Worm (Caenorhabditis elegans) whole organism, young adult: ENCODE results near the gene Y61A9LA.7.
"Not testable (repeated sequence)": the region's sequence is repeated elsewhere in the genome, so short reads cannot be mapped to it uniquely, and the experiment has no call there.

Source experiments
- D2030.7 ChIP-seq: fragments of 200-800 bp; sonication (Bioruptor generic); IDR thresholded peaks from 2 replicates; pipeline ENCODE4 v1.3.6; 2022; ENCODE audit warnings: missing genetic modification reagents, missing genetic modification characterization, missing compliant biosample characterization
- F10E7.11 ChIP-seq: sonication (generic microtip); optimal IDR thresholded peaks from 2 replicates; lab custom pipeline; 2017; ENCODE audit warnings: mild to moderate bottlenecking, missing genetic modification characterization, moderate library complexity, missing compliant biosample characterization
- F33H1.4 ChIP-seq: fragments of 200-800 bp; sonication (Bioruptor generic); IDR thresholded peaks from 2 replicates; pipeline ENCODE4 v1.3.6; 2022; ENCODE audit warnings: missing genetic modification reagents, missing genetic modification characterization, missing compliant biosample characterization
- F49E8.2 ChIP-seq: sonication (generic microtip); optimal IDR thresholded peaks from 3 replicates; lab custom pipeline; 2017; ENCODE audit warnings: missing genetic modification characterization, mild to moderate bottlenecking, missing compliant biosample characterization, antibody characterized with exemption, moderate library complexity; ENCODE audit not compliant: insufficient read depth
- F52B5.7 ChIP-seq: sonication (generic microtip); optimal IDR thresholded peaks from 2 replicates; lab custom pipeline; 2016; ENCODE audit warnings: mild to moderate bottlenecking, missing genetic modification characterization, missing compliant biosample characterization
- T07F8.4 ChIP-seq: sonication (generic microtip); optimal IDR thresholded peaks from 2 replicates; lab custom pipeline; 2016; ENCODE audit warnings: mild to moderate bottlenecking, missing genetic modification characterization, moderate library complexity, missing compliant biosample characterization
- Y53G8AR.9 ChIP-seq: fragments of 200-800 bp; sonication (Bioruptor generic); conservative IDR thresholded peaks from 2 replicates; pipeline ENCODE4 v1.3.6; 2022; ENCODE audit warnings: missing genetic modification reagents, missing genetic modification characterization, missing compliant biosample characterization
- Y79H2A.3 ChIP-seq: fragments of 200-800 bp; sonication (Bioruptor generic); conservative IDR thresholded peaks from 2 replicates; pipeline ENCODE4 v1.3.6; 2022; ENCODE audit warnings: missing genetic modification reagents, missing genetic modification characterization, missing compliant biosample characterization
- Y95B8A.8 ChIP-seq: fragments of 200-800 bp; sonication (Bioruptor generic); IDR thresholded peaks from 2 replicates; pipeline ENCODE4 v1.3.6; 2022; ENCODE audit warnings: missing genetic modification reagents, missing genetic modification characterization, missing compliant biosample characterization
- athp-1 ChIP-seq: sonication (generic microtip); optimal IDR thresholded peaks from 2 replicates; lab custom pipeline; 2017; ENCODE audit warnings: mild to moderate bottlenecking, missing genetic modification characterization, missing compliant biosample characterization
- attf-3 ChIP-seq: fragments of 200-800 bp; sonication (Bioruptor generic); conservative IDR thresholded peaks from 2 replicates; pipeline ENCODE4 v1.3.6; 2022; ENCODE audit warnings: missing genetic modification reagents, missing genetic modification characterization, missing compliant biosample characterization
- attf-5 ChIP-seq: fragments of 200-800 bp; sonication (Bioruptor generic); optimal IDR thresholded peaks from 2 replicates; lab custom pipeline; 2018; ENCODE audit warnings: mild to moderate bottlenecking, missing genetic modification characterization, missing compliant biosample characterization
- ceh-100 ChIP-seq: fragments of 200-800 bp; sonication (Bioruptor generic); IDR thresholded peaks from 2 replicates; pipeline ENCODE4 v1.3.6; 2022; ENCODE audit warnings: missing genetic modification reagents, missing genetic modification characterization, missing compliant biosample characterization
- dox-1 ChIP-seq: fragments of 200-800 bp; sonication (Bioruptor generic); IDR thresholded peaks from 2 replicates; pipeline ENCODE4 v1.3.6; 2022; ENCODE audit warnings: missing genetic modification reagents, missing genetic modification characterization, missing compliant biosample characterization
- egrh-3 ChIP-seq: fragments of 200-800 bp; sonication (Bioruptor generic); IDR thresholded peaks from 2 replicates; pipeline ENCODE4 v1.3.6; 2022; ENCODE audit warnings: missing genetic modification reagents, missing genetic modification characterization, missing compliant biosample characterization
- him-1 ChIP-seq: sonication (generic microtip); optimal IDR thresholded peaks from 2 replicates; lab custom pipeline; 2016; ENCODE audit warnings: missing genotype, missing genetic modification reagents, missing genetic modification characterization, missing compliant biosample characterization
- hlh-12 ChIP-seq: sonication (generic microtip); optimal IDR thresholded peaks from 2 replicates; lab custom pipeline; 2016; ENCODE audit warnings: missing genetic modification characterization, missing compliant biosample characterization
- hlh-26 ChIP-seq: fragments of 200-800 bp; sonication (Bioruptor generic); conservative IDR thresholded peaks from 2 replicates; pipeline ENCODE4 v1.3.6; 2022; ENCODE audit warnings: missing genetic modification reagents, missing genetic modification characterization, missing compliant biosample characterization
- hmg-20 ChIP-seq: fragments of 200-800 bp; sonication (Bioruptor generic); IDR thresholded peaks from 2 replicates; pipeline ENCODE4 v1.3.6; 2022; ENCODE audit warnings: missing genetic modification reagents, missing genetic modification characterization, missing compliant biosample characterization
- let-607 ChIP-seq, 2 experiments: fragments of 200-800 bp in 1 of 2; sonication (Bioruptor generic) in 1 of 2; sonication (generic microtip) in 1 of 2; optimal IDR thresholded peaks; 2 replicates each; lab custom pipeline; 2016 to 2018; ENCODE audit warnings: mild to moderate bottlenecking in 2 of 2, missing compliant biosample characterization in 2 of 2, missing genetic modification characterization in 2 of 2, moderate library complexity in 2 of 2, missing genotype in 1 of 2
- lsl-1 ChIP-seq: fragments of 200-800 bp; sonication (Bioruptor generic); optimal IDR thresholded peaks from 2 replicates; lab custom pipeline; 2018; ENCODE audit warnings: mild to moderate bottlenecking, missing genetic modification characterization, moderate library complexity, missing compliant biosample characterization
- madf-3 ChIP-seq: fragments of 200-800 bp; sonication (Bioruptor generic); IDR thresholded peaks from 2 replicates; pipeline ENCODE4 v1.3.6; 2022; ENCODE audit warnings: missing genetic modification reagents, missing genetic modification characterization, missing compliant biosample characterization
- madf-6 ChIP-seq: fragments of 200-800 bp; sonication (Bioruptor generic); IDR thresholded peaks from 2 replicates; pipeline ENCODE4 v1.3.6; 2022; ENCODE audit warnings: missing genetic modification reagents, missing genetic modification characterization, missing compliant biosample characterization
- madf-8 ChIP-seq: fragments of 200-800 bp; sonication (Bioruptor generic); conservative IDR thresholded peaks from 2 replicates; pipeline ENCODE4 v1.3.6; 2022; ENCODE audit warnings: missing genetic modification reagents, missing genetic modification characterization, missing compliant biosample characterization
- mel-28 ChIP-seq: sonication (generic microtip); optimal IDR thresholded peaks from 2 replicates; lab custom pipeline; 2016; ENCODE audit warnings: borderline replicate concordance, mild to moderate bottlenecking, missing genetic modification characterization, missing compliant biosample characterization
- nfyb-1 ChIP-seq: fragments of 200-800 bp; sonication (Bioruptor generic); IDR thresholded peaks from 2 replicates; pipeline ENCODE4 v1.3.6; 2022; ENCODE audit warnings: missing genetic modification reagents, missing genetic modification characterization, missing compliant biosample characterization
- somi-1 ChIP-seq: fragments of 200-800 bp; sonication (Bioruptor generic); optimal IDR thresholded peaks from 2 replicates; lab custom pipeline; 2018; ENCODE audit warnings: mild to moderate bottlenecking, missing genetic modification characterization, missing compliant biosample characterization
- sptf-2 ChIP-seq: fragments of 200-800 bp; sonication (Bioruptor generic); optimal IDR thresholded peaks from 2 replicates; lab custom pipeline; 2018; ENCODE audit warnings: mild to moderate bottlenecking, missing genetic modification characterization, missing compliant biosample characterization
- tbx-9 ChIP-seq: sonication (generic microtip); optimal IDR thresholded peaks from 2 replicates; lab custom pipeline; 2016; ENCODE audit warnings: borderline replicate concordance, missing genetic modification characterization, inconsistent platforms, missing compliant biosample characterization
- xnd-1 ChIP-seq: sonication (generic microtip); optimal IDR thresholded peaks from 2 replicates; lab custom pipeline; 2016; ENCODE audit warnings: missing genotype, missing genetic modification reagents, missing genetic modification characterization, missing compliant biosample characterization
- zfh-2 ChIP-seq: fragments of 200-800 bp; sonication (Bioruptor generic); conservative IDR thresholded peaks from 2 replicates; pipeline ENCODE4 v1.3.6; 2022; ENCODE audit warnings: missing genetic modification reagents, missing genetic modification characterization, missing compliant biosample characterization
- ztf-28 ChIP-seq: fragments of 200-800 bp; sonication (Bioruptor generic); IDR thresholded peaks from 2 replicates; pipeline ENCODE4 v1.3.6; 2022; ENCODE audit warnings: missing genetic modification reagents, missing genetic modification characterization, missing compliant biosample characterization

The Y61A9LA.7 gene

ce11 chrV:4562493-4562892 lies 2.9 kb upstream of the Y61A9LA.7 start:
- TF ChIP-seq zfh-2 (peak; percentile 58), madf-6 (GFP tag; lab: Robert Waterston, UW) (no peak)

ce11 chrV:4560441-4560840 lies 840 bp upstream of the Y61A9LA.7 start, which contains the start of gene Y61A9LA.4:
Gene Y61A9LA.4, plus strand, starts transcription at chrV:4560741.
- TF ChIP-seq Y95B8A.8 (GFP tag; lab: Robert Waterston, UW); sptf-2 (GFP tag; lab: Kevin White, UChicago); nfyb-1 (GFP tag; lab: Robert Waterston, UW): not testable (repeated sequence)
- TF ChIP-seq, all 124 proteins: peak for 0; not testable (repeated sequence) for 124

- TF ChIP-seq hlh-26 (GFP tag; lab: Robert Waterston, UW); mel-28 (tag; lab: Kevin White, UChicago); dox-1 (GFP tag; lab: Robert Waterston, UW): not testable (repeated sequence)
Measured at ce11 chrV:4553572-4553971, 6.0 kb downstream of the Y61A9LA.7 start, which contains the start of gene Y61A9LA.12. Gene Y61A9LA.12, plus strand, starts transcription at chrV:4553872.

DNA sequence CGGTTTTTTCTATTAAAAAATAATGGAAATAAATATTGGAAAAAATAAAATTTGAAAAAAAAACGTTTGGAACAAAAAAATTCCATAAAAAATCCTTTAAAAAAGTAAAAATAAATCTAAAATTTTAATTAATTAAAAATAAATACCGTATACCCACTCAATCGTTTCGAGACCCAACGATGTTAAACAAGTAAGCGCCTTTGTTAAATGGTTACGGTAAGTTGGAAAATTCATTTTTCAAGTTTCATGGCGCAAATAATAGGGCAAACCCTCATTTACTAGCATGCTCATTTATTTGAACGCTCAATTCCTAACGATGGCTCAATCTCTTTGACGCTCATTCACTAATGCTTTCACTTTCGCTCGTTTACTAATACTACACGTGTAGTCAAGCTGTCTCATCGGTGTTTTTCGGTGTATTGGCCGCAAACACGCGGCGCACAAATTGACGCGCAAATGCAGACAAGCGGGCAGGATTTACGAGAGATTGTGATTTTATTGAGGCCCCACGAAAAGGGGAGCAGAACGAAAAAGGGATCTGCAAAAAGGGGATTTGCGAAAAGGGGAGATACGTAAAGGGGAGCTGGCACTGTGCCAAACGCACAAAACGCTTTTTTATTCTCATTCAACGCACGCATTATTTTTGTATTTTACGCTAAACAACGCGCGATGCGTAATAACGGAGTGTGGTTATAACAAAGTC lies 7.1 kb downstream of the Y61A9LA.7 start:
- TF ChIP-seq D2030.7 (peak; percentile 49; the same call in 1 of the 2 replicates), madf-6 (GFP tag; lab: Robert Waterston, UW) (peak; percentile 88), attf-3 (GFP tag; lab: Robert Waterston, UW) (peak; percentile 25; the same call in 1 of the 2 replicates), lsl-1 (GFP tag; lab: Kevin White, UChicago) (peak; percentile 95), F33H1.4 (GFP tag; lab: Robert Waterston, UW) (peak; percentile 90), egrh-3 (GFP tag; lab: Robert Waterston, UW) (0 out of 2 replicates have a peak, but pooled peaks have one; percentile 24), madf-8 (GFP tag; lab: Robert Waterston, UW) (peak; percentile 68), ceh-100 (GFP tag; lab: Robert Waterston, UW) (peak; percentile 78), xnd-1 (peak; percentile 88)

DNA sequence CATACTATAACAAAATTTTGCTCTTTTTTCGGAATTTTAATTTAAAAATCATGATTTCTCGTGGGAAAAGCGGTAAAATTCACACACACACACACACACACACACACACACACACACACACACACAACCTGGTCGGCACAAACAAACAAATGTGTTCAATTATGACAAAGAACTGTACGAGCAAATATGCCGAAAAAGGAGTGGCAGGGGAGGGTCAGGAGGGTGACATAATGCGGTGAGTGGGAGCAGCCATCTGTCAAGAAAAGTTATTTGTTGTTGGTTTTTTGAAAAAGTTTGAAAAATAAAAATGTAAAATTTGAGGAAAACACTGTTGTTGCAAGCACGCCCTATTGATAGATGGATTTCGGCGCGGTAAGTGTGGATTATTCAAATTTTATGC lies 7.7 kb downstream of the Y61A9LA.7 start:
- TF ChIP-seq attf-3 (GFP tag; lab: Robert Waterston, UW) (no peak), somi-1 (GFP tag; lab: Kevin White, UChicago) (no peak), attf-5 (GFP tag; lab: Kevin White, UChicago) (no peak), hmg-20 (no peak), athp-1 (tag; lab: Kevin White, UChicago) (no peak), egrh-3 (GFP tag; lab: Robert Waterston, UW) (no peak), ztf-28 (no peak), Y79H2A.3 (GFP tag; lab: Robert Waterston, UW) (no peak), hlh-12 (tag; lab: Kevin White, UChicago) (no peak), tbx-9 (tag; lab: Kevin White, UChicago) (no peak), him-1 (tag; lab: Kevin White, UChicago) (no peak), F52B5.7 (no peak), F10E7.11 (tag; lab: Kevin White, UChicago) (no peak), let-607 (tag; optimal IDR thresholded peaks at IDR 0.05; lab: Kevin White, UChicago) (no peak), Y53G8AR.9 (GFP tag; lab: Robert Waterston, UW) (no peak), madf-3 (GFP tag; lab: Robert Waterston, UW) (no peak), F49E8.2 (no peak), T07F8.4 (tag; lab: Kevin White, UChicago) (no peak)
- TF ChIP-seq, all 124 proteins: peak for 0
